Worm (Caenorhabditis elegans) whole organism, early embryonic: ENCODE data around the gene daf-14.

ENCODE experiments used
- ama-1 ChIP-seq: fragments of 150-350 bp; optimal IDR thresholded peaks from 2 replicates; lab custom pipeline; 2014
- ets-7 ChIP-seq: sonication (generic microtip); optimal IDR thresholded peaks from 2 replicates; lab custom pipeline; 2016; ENCODE audit warnings: missing genotype, missing genetic modification characterization, missing compliant biosample characterization
- hmbx-1 ChIP-seq: sonication (generic microtip); optimal IDR thresholded peaks from 2 replicates; lab custom pipeline; 2016; ENCODE audit warnings: mild to moderate bottlenecking, missing genetic modification characterization, missing compliant biosample characterization
- hnd-1 ChIP-seq: sonication (generic microtip); optimal IDR thresholded peaks from 2 replicates; lab custom pipeline; 2016; ENCODE audit warnings: missing genetic modification characterization, missing compliant biosample characterization
- pes-1 ChIP-seq: fragments of 200-800 bp; sonication (Bioruptor generic); IDR thresholded peaks from 2 replicates; pipeline ENCODE4 v1.3.6; 2022; ENCODE audit warnings: missing genetic modification reagents, missing genetic modification characterization, missing compliant biosample characterization
- scrt-1 ChIP-seq: fragments of 200-800 bp; sonication (Bioruptor generic); IDR thresholded peaks from 2 replicates; pipeline ENCODE4 v1.3.6; 2022; ENCODE audit warnings: missing genetic modification characterization, missing compliant biosample characterization
- tra-4 ChIP-seq: sonication (generic microtip); optimal IDR thresholded peaks from 2 replicates; lab custom pipeline; 2017; ENCODE audit warnings: missing genetic modification characterization, missing compliant biosample characterization

ce11 chrIV:10277716-10278115 is 27.3 kb downstream of the daf-14 start, which contains the start of gene Y43C5A.4:
- TF ChIP-seq hnd-1 (tag; lab: Kevin White, UChicago) = no peak
- no peak for TF ChIP-seq ama-1 (lab: Kevin White, UChicago)
- no peak for TF ChIP-seq pes-1 (GFP tag; lab: Robert Waterston, UW)
- TF ChIP-seq ets-7 (tag; lab: Kevin White, UChicago) = no peak
- no peak for TF ChIP-seq tra-4 (tag; lab: Kevin White, UChicago)
- no peak for TF ChIP-seq scrt-1 (GFP tag; lab: Robert Waterston, UW)
- no peak for TF ChIP-seq hmbx-1 (tag; lab: Kevin White, UChicago)
